Worm (Caenorhabditis elegans) whole organism, mixed stage, embryonic: ENCODE results near the gene cwn-2.

Source experiments
- M03D4.4 ChIP-seq: sonication (generic microtip); optimal IDR thresholded peaks from 2 replicates; lab custom pipeline; 2017; ENCODE audit warnings: mild to moderate bottlenecking, missing genetic modification characterization, missing compliant biosample characterization
- bed-3 ChIP-seq: fragments of 200-800 bp; sonication (Bioruptor generic); optimal IDR thresholded peaks from 3 replicates; lab custom pipeline; 2018; ENCODE audit warnings: mild to moderate bottlenecking, missing genetic modification characterization, moderate library complexity, missing compliant biosample characterization
- ceh-39 ChIP-seq: fragments of 150-350 bp; optimal IDR thresholded peaks from 2 replicates; lab custom pipeline; 2014; ENCODE audit warnings: missing biosample characterization, missing genetic modification characterization
- ceh-43 ChIP-seq: fragments of 200-800 bp; sonication (Bioruptor generic); optimal IDR thresholded peaks from 2 replicates; lab custom pipeline; 2018; ENCODE audit warnings: mild to moderate bottlenecking, missing genetic modification characterization, moderate library complexity, missing compliant biosample characterization
- ceh-83 ChIP-seq: fragments of 200-800 bp; sonication (Bioruptor generic); optimal IDR thresholded peaks from 2 replicates; lab custom pipeline; 2018; ENCODE audit warnings: mild to moderate bottlenecking, missing genetic modification characterization, missing compliant biosample characterization
- ces-1 ChIP-seq: fragments of 150-350 bp; optimal IDR thresholded peaks from 2 replicates; lab custom pipeline; 2014; ENCODE audit warnings: missing biosample characterization, missing genetic modification reagents, missing genetic modification characterization
- cnd-1 ChIP-seq: fragments of 200-800 bp; sonication (Bioruptor generic); optimal IDR thresholded peaks from 2 replicates; lab custom pipeline; 2018; ENCODE audit warnings: mild to moderate bottlenecking, missing genetic modification characterization, missing compliant biosample characterization
- drap-1 ChIP-seq: fragments of 200-800 bp; sonication (Bioruptor generic); optimal IDR thresholded peaks from 3 replicates; lab custom pipeline; 2018; ENCODE audit warnings: mild to moderate bottlenecking, missing genetic modification characterization, missing compliant biosample characterization
- elt-1 ChIP-seq: sonication (generic microtip); optimal IDR thresholded peaks from 2 replicates; lab custom pipeline; 2017; ENCODE audit warnings: missing genetic modification characterization, mild to moderate bottlenecking, missing compliant biosample characterization, antibody characterized with exemption, moderate library complexity, borderline replicate concordance; ENCODE audit not compliant: insufficient read depth
- elt-3 ChIP-seq: fragments of 150-350 bp; optimal IDR thresholded peaks from 2 replicates; lab custom pipeline; 2014; ENCODE audit warnings: missing biosample characterization, missing genetic modification characterization
- flh-1 ChIP-seq: fragments of 200-800 bp; sonication (Bioruptor generic); optimal IDR thresholded peaks from 2 replicates; lab custom pipeline; 2018; ENCODE audit warnings: mild to moderate bottlenecking, missing genetic modification characterization, moderate library complexity, missing compliant biosample characterization
- ham-2 ChIP-seq: fragments of 200-800 bp; sonication (Bioruptor generic); optimal IDR thresholded peaks from 2 replicates; lab custom pipeline; 2018; ENCODE audit warnings: mild to moderate bottlenecking, missing genetic modification characterization, missing compliant biosample characterization
- hlh-1 ChIP-seq: fragments of 150-350 bp; optimal IDR thresholded peaks from 2 replicates; lab custom pipeline; 2014; ENCODE audit warnings: missing biosample characterization, missing genetic modification reagents, missing genetic modification characterization
- lin-13 ChIP-seq: fragments of 150-350 bp; optimal IDR thresholded peaks from 2 replicates; lab custom pipeline; 2014; ENCODE audit warnings: missing biosample characterization, missing genetic modification characterization
- lin-32 ChIP-seq: fragments of 200-800 bp; sonication (Bioruptor generic); optimal IDR thresholded peaks from 2 replicates; lab custom pipeline; 2018; ENCODE audit warnings: mild to moderate bottlenecking, missing genetic modification characterization, missing compliant biosample characterization
- lsy-2 ChIP-seq: fragments of 150-350 bp; optimal IDR thresholded peaks from 2 replicates; lab custom pipeline; 2014; ENCODE audit warnings: missing biosample characterization, missing genetic modification characterization
- mab-5 ChIP-seq: fragments of 150-350 bp; optimal IDR thresholded peaks from 2 replicates; lab custom pipeline; 2014; ENCODE audit warnings: missing biosample characterization, missing genetic modification characterization
- mep-1 ChIP-seq: fragments of 150-350 bp; optimal IDR thresholded peaks from 2 replicates; lab custom pipeline; 2017; ENCODE audit warnings: missing biosample characterization, missing genetic modification reagents, missing genetic modification characterization, inconsistent platforms
- mls-2 ChIP-seq: sonication (generic microtip); optimal IDR thresholded peaks from 2 replicates; lab custom pipeline; 2016; ENCODE audit warnings: mild to moderate bottlenecking, missing genetic modification characterization, moderate library complexity, missing compliant biosample characterization
- nhr-12 ChIP-seq: fragments of 150-350 bp; optimal IDR thresholded peaks from 2 replicates; lab custom pipeline; 2014; ENCODE audit warnings: missing biosample characterization, missing genetic modification characterization
- nhr-2 ChIP-seq: fragments of 150-350 bp; optimal IDR thresholded peaks from 2 replicates; lab custom pipeline; 2014; ENCODE audit warnings: missing biosample characterization, missing genetic modification characterization
- nhr-237 ChIP-seq: fragments of 150-350 bp; optimal IDR thresholded peaks from 2 replicates; lab custom pipeline; 2014; ENCODE audit warnings: missing biosample characterization, missing genetic modification characterization
- nhr-28 ChIP-seq: fragments of 150-350 bp; optimal IDR thresholded peaks from 2 replicates; lab custom pipeline; 2014; ENCODE audit warnings: missing biosample characterization, missing genetic modification characterization
- nhr-76 ChIP-seq: sonication (generic microtip); optimal IDR thresholded peaks from 2 replicates; lab custom pipeline; 2017; ENCODE audit warnings: missing biosample characterization, missing genetic modification characterization
- pha-4 ChIP-seq: fragments of 150-350 bp; optimal IDR thresholded peaks from 2 replicates; lab custom pipeline; 2018; ENCODE audit warnings: missing biosample characterization, missing genetic modification reagents, missing genetic modification characterization
- sem-2 ChIP-seq: fragments of 200-800 bp; sonication (Bioruptor generic); optimal IDR thresholded peaks from 2 replicates; lab custom pipeline; 2018; ENCODE audit warnings: mild to moderate bottlenecking, missing genetic modification characterization, missing compliant biosample characterization
- snpc-4 ChIP-seq: fragments of 150-350 bp; optimal IDR thresholded peaks from 2 replicates; lab custom pipeline; 2014; ENCODE audit warnings: missing biosample characterization, missing genetic modification characterization
- sptf-1 ChIP-seq: sonication (generic microtip); optimal IDR thresholded peaks from 2 replicates; lab custom pipeline; 2017; ENCODE audit warnings: mild to moderate bottlenecking, missing genetic modification characterization, moderate library complexity, missing compliant biosample characterization
- tbx-8 ChIP-seq: fragments of 200-800 bp; sonication (Bioruptor generic); optimal IDR thresholded peaks from 2 replicates; lab custom pipeline; 2018; ENCODE audit warnings: mild to moderate bottlenecking, missing genetic modification characterization, moderate library complexity, missing compliant biosample characterization
- unc-120 ChIP-seq: sonication (generic microtip); optimal IDR thresholded peaks from 2 replicates; lab custom pipeline; 2017; ENCODE audit warnings: missing genetic modification characterization, missing compliant biosample characterization; ENCODE audit not compliant: poor library complexity, severe bottlenecking
- unc-39 ChIP-seq: fragments of 150-350 bp; optimal IDR thresholded peaks from 2 replicates; lab custom pipeline; 2014; ENCODE audit warnings: missing biosample characterization, missing genetic modification characterization
- unc-62 ChIP-seq: fragments of 150-350 bp; optimal IDR thresholded peaks from 2 replicates; lab custom pipeline; 2014; ENCODE audit warnings: missing biosample characterization, missing genetic modification reagents, missing genetic modification characterization
- zip-8 ChIP-seq: fragments of 150-350 bp; optimal IDR thresholded peaks from 2 replicates; lab custom pipeline; 2014; ENCODE audit warnings: missing biosample characterization, missing genetic modification characterization
- ztf-11 ChIP-seq: fragments of 150-350 bp; optimal IDR thresholded peaks from 2 replicates; lab custom pipeline; 2014; ENCODE audit warnings: missing biosample characterization, missing genetic modification characterization

cwn-2 gene

ce11 chrIV:10072527-10072926 lies 4.9 kb downstream of the cwn-2 start, which contains the start of gene W01B6.3:
Gene W01B6.3 (minus strand): TSS chrIV:10072627.
- TF ChIP-seq drap-1 (GFP tag; lab: Kevin White, UChicago): no peak
- no peak for TF ChIP-seq M03D4.4 (tag; lab: Kevin White, UChicago)
- no peak for TF ChIP-seq sem-2 (GFP tag; lab: Kevin White, UChicago)
- no peak for TF ChIP-seq ceh-83 (GFP tag; lab: Kevin White, UChicago)
- no peak for TF ChIP-seq elt-3 (tag; lab: Kevin White, UChicago)
- TF ChIP-seq ceh-39: no peak
- no peak for TF ChIP-seq nhr-237 (tag; lab: Kevin White, UChicago)
- no peak for TF ChIP-seq lin-13 (tag; lab: Kevin White, UChicago)

- TF ChIP-seq zip-8 (tag; lab: Kevin White, UChicago): no peak
- no peak for TF ChIP-seq unc-62 (GFP tag; lab: Kevin White, UChicago)
- no peak for TF ChIP-seq elt-1 (tag; lab: Kevin White, UChicago)
- TF ChIP-seq ces-1: no peak
- TF ChIP-seq nhr-237 (tag; lab: Kevin White, UChicago): no peak
- no peak for TF ChIP-seq cnd-1 (tag; lab: Kevin White, UChicago)
- no peak for TF ChIP-seq nhr-12
- no peak for TF ChIP-seq M03D4.4 (tag; lab: Kevin White, UChicago)
- TF ChIP-seq hlh-1 (tag; lab: Kevin White, UChicago): no peak
- no peak for TF ChIP-seq bed-3
- no peak for TF ChIP-seq ham-2 (GFP tag; lab: Kevin White, UChicago)
- no peak for TF ChIP-seq snpc-4 (tag; lab: Kevin White, UChicago)
- no peak for TF ChIP-seq pha-4 (tag; lab: Kevin White, UChicago)
- TF ChIP-seq drap-1 (GFP tag; lab: Kevin White, UChicago): no peak
- TF ChIP-seq mep-1 (tag; lab: Kevin White, UChicago): no peak
- TF ChIP-seq nhr-2 (tag; lab: Kevin White, UChicago): no peak
- TF ChIP-seq sptf-1 (tag; lab: Kevin White, UChicago): no peak
- TF ChIP-seq ceh-43 (GFP tag; lab: Kevin White, UChicago): no peak
- no peak for TF ChIP-seq sem-2 (GFP tag; lab: Kevin White, UChicago)
- no peak for TF ChIP-seq lin-32
- TF ChIP-seq, all 35 proteins: peak for 0
Observed at ce11 chrIV:10075034-10075510, 7.5 kb downstream of the cwn-2 start, which contains the start of the genes ttbk-4 and W01B6.4. Gene ttbk-4 (minus strand): TSS chrIV:10075134. Gene W01B6.4 (plus strand): TSS chrIV:10075460.

ce11 chrIV:10075899-10076298 lies 8.3 kb downstream of the cwn-2 start, which contains the start of gene W01B6.5:
Gene W01B6.5 (plus strand): TSS chrIV:10076199.
- no peak for TF ChIP-seq mab-5 (tag; lab: Kevin White, UChicago)
- no peak for TF ChIP-seq ces-1
- no peak for TF ChIP-seq nhr-237 (tag; lab: Kevin White, UChicago)
- no peak for TF ChIP-seq bed-3
- no peak for TF ChIP-seq M03D4.4 (tag; lab: Kevin White, UChicago)
- no peak for TF ChIP-seq sem-2 (GFP tag; lab: Kevin White, UChicago)
- no peak for TF ChIP-seq lin-13 (tag; lab: Kevin White, UChicago)
- no peak for TF ChIP-seq snpc-4 (tag; lab: Kevin White, UChicago)
- no peak for TF ChIP-seq lsy-2 (tag; lab: Kevin White, UChicago)
- TF ChIP-seq unc-120 (tag; lab: Kevin White, UChicago): no peak
- TF ChIP-seq unc-39: no peak
- no peak for TF ChIP-seq nhr-76 (tag; lab: Kevin White, UChicago)
- no peak for TF ChIP-seq mep-1 (tag; lab: Kevin White, UChicago)
- TF ChIP-seq ztf-11: no peak
- TF ChIP-seq elt-3 (tag; lab: Kevin White, UChicago): no peak
- no peak for TF ChIP-seq mls-2 (tag; lab: Kevin White, UChicago)
- no peak for TF ChIP-seq nhr-28 (tag; lab: Kevin White, UChicago)

DNA sequence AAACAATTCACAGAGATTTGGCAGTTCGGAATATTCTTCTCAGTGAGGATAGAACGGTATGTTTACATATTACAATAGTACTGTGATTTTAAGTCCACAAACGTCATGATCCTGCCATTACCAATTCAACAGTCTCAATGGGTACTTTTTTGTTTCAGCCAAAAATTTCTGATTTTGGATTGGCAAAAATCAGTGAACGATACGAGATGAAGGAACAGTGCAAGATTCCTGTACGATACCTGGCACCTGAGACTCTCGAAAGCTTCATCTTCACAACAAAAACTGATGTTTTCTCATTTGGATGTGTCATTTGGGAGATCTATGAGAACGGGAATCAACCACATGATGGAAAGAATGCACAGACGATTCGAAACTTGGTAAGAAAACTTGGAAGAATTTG lies 10.4 kb downstream of the cwn-2 start:
- TF ChIP-seq lsy-2 (tag; lab: Kevin White, UChicago): no peak
- TF ChIP-seq cnd-1 (tag; lab: Kevin White, UChicago): no peak
- no peak for TF ChIP-seq ceh-83 (GFP tag; lab: Kevin White, UChicago)
- TF ChIP-seq sem-2 (GFP tag; lab: Kevin White, UChicago): no peak
- no peak for TF ChIP-seq nhr-28 (tag; lab: Kevin White, UChicago)
- no peak for TF ChIP-seq sptf-1 (tag; lab: Kevin White, UChicago)
- no peak for TF ChIP-seq tbx-8 (GFP tag; lab: Kevin White, UChicago)
- TF ChIP-seq mab-5 (tag; lab: Kevin White, UChicago): no peak
- TF ChIP-seq zip-8 (tag; lab: Kevin White, UChicago): no peak
- no peak for TF ChIP-seq flh-1 (GFP tag; lab: Kevin White, UChicago)
- TF ChIP-seq lin-13 (tag; lab: Kevin White, UChicago): no peak
- no peak for TF ChIP-seq ceh-39
- TF ChIP-seq ztf-11: no peak
